Worm (Caenorhabditis elegans) whole organism, L4 larva: ENCODE data around the gene F36H1.12.
A peak's percentile ranks its signal among the peaks of the same experiment; 100 is the strongest.

Experiments used
- F26F4.8 ChIP-seq: fragments of 200-800 bp; sonication (Bioruptor generic); conservative IDR thresholded peaks from 2 replicates; pipeline ENCODE4 v1.3.6; 2022; ENCODE audit warnings: missing genetic modification characterization, missing compliant biosample characterization
- F44E2.7 ChIP-seq: fragments of 200-800 bp; sonication (Bioruptor generic); IDR thresholded peaks from 2 replicates; pipeline ENCODE4 v2.1.2; 2022; ENCODE audit warnings: missing genetic modification characterization, missing compliant biosample characterization
- T20F7.1 ChIP-seq: fragments of 200-800 bp; sonication (Bioruptor generic); optimal IDR thresholded peaks from 2 replicates; lab custom pipeline; 2018; ENCODE audit warnings: mild to moderate bottlenecking, missing genetic modification characterization, missing compliant biosample characterization
- T26A8.4 ChIP-seq: fragments of 200-800 bp; sonication (Bioruptor generic); IDR thresholded peaks from 2 replicates; pipeline ENCODE4 v1.3.6; 2022; ENCODE audit warnings: missing genetic modification characterization, missing compliant biosample characterization
- Y105C5A.15 ChIP-seq: fragments of 200-800 bp; sonication (Bioruptor generic); IDR thresholded peaks from 2 replicates; pipeline ENCODE4 v1.3.6; 2022; ENCODE audit warnings: missing genetic modification characterization, missing compliant biosample characterization
- Y48G9A.11 ChIP-seq: fragments of 200-800 bp; sonication (Bioruptor generic); IDR thresholded peaks from 2 replicates; pipeline ENCODE4 v1.3.6; 2022; ENCODE audit warnings: missing genetic modification reagents, missing genetic modification characterization, missing compliant biosample characterization
- Y75B8A.6 ChIP-seq: fragments of 200-800 bp; sonication (Bioruptor generic); IDR thresholded peaks from 2 replicates; pipeline ENCODE4 v1.3.6; 2022; ENCODE audit warnings: missing genetic modification reagents, missing genetic modification characterization, missing compliant biosample characterization
- ZK337.2 ChIP-seq: fragments of 200-800 bp; sonication (Bioruptor generic); IDR thresholded peaks from 2 replicates; pipeline ENCODE4 v1.3.6; 2022; ENCODE audit warnings: missing genetic modification reagents, missing genetic modification characterization, missing compliant biosample characterization
- ceh-28 ChIP-seq: fragments of 150-350 bp; optimal IDR thresholded peaks from 2 replicates; lab custom pipeline; 2014; ENCODE audit warnings: missing biosample characterization, missing genetic modification reagents, missing genetic modification characterization
- ceh-32 ChIP-seq: sonication (generic microtip); optimal IDR thresholded peaks from 2 replicates; lab custom pipeline; 2016; ENCODE audit warnings: mild to moderate bottlenecking, missing genetic modification characterization, missing compliant biosample characterization; ENCODE audit not compliant: poor library complexity
- ceh-44 ChIP-seq: fragments of 200-800 bp; sonication (Bioruptor generic); IDR thresholded peaks from 2 replicates; pipeline ENCODE4 v1.3.6; 2022; ENCODE audit warnings: missing genetic modification reagents, missing genetic modification characterization, missing compliant biosample characterization
- ces-1 ChIP-seq: fragments of 150-350 bp; sonication (generic microtip); optimal IDR thresholded peaks from 4 replicates; lab custom pipeline; 2014; ENCODE audit warnings: missing biosample characterization, missing genetic modification reagents, missing genetic modification characterization
- cey-2 ChIP-seq: sonication (generic microtip); optimal IDR thresholded peaks from 3 replicates; lab custom pipeline; 2017; ENCODE audit warnings: missing genetic modification characterization, mild to moderate bottlenecking, missing compliant biosample characterization, antibody characterized with exemption, borderline replicate concordance; ENCODE audit not compliant: insufficient read depth
- daf-16 ChIP-seq, 3 experiments: sonication (generic microtip); optimal IDR thresholded peaks; 2 replicates each; lab custom pipeline; 2016 to 2017; ENCODE audit warnings: missing genetic modification characterization in 3 of 3, missing genetic modification reagents in 3 of 3, mild to moderate bottlenecking in 2 of 3, missing compliant biosample characterization in 2 of 3, missing biosample characterization in 1 of 3, moderate library complexity in 1 of 3
- daf-8 ChIP-seq: fragments of 200-800 bp; sonication (Bioruptor generic); IDR thresholded peaks from 2 replicates; pipeline ENCODE4 v1.3.6; 2022; ENCODE audit warnings: missing genetic modification characterization, missing compliant biosample characterization
- dmd-6 ChIP-seq: fragments of 200-800 bp; sonication (Bioruptor generic); IDR thresholded peaks from 2 replicates; pipeline ENCODE4 v1.3.6; 2022; ENCODE audit warnings: missing genetic modification reagents, missing genetic modification characterization, missing compliant biosample characterization
- dmd-8 ChIP-seq: fragments of 200-800 bp; sonication (Bioruptor generic); IDR thresholded peaks from 2 replicates; pipeline ENCODE4 v1.3.6; 2022; ENCODE audit warnings: missing genetic modification characterization, missing compliant biosample characterization
- dmd-9 ChIP-seq: fragments of 200-800 bp; sonication (Bioruptor generic); IDR thresholded peaks from 2 replicates; pipeline ENCODE4 v1.3.6; 2022; ENCODE audit warnings: missing genetic modification reagents, missing genetic modification characterization, missing compliant biosample characterization
- egl-27 ChIP-seq: sonication (generic microtip); optimal IDR thresholded peaks from 3 replicates; lab custom pipeline; 2017; ENCODE audit warnings: missing biosample characterization, missing genetic modification reagents, missing genetic modification characterization
- fkh-10 ChIP-seq: fragments of 150-350 bp; optimal IDR thresholded peaks from 2 replicates; lab custom pipeline; 2014; ENCODE audit warnings: missing biosample characterization, missing genetic modification reagents, missing genetic modification characterization
- fos-1 ChIP-seq: fragments of 150-350 bp; optimal IDR thresholded peaks from 2 replicates; lab custom pipeline; 2014; ENCODE audit warnings: missing biosample characterization, missing genetic modification characterization
- hlh-11 ChIP-seq: fragments of 200-800 bp; sonication (Bioruptor generic); optimal IDR thresholded peaks from 2 replicates; lab custom pipeline; 2018; ENCODE audit warnings: mild to moderate bottlenecking, missing genetic modification characterization, missing compliant biosample characterization
- hlh-30 ChIP-seq: sonication (generic microtip); optimal IDR thresholded peaks from 2 replicates; lab custom pipeline; 2017; ENCODE audit warnings: antibody characterized with exemption, mild to moderate bottlenecking, missing genetic modification characterization, missing compliant biosample characterization; ENCODE audit not compliant: insufficient read depth
- jun-1 ChIP-seq: fragments of 150-350 bp; optimal IDR thresholded peaks from 2 replicates; lab custom pipeline; 2014; ENCODE audit warnings: missing biosample characterization, missing genetic modification reagents, missing genetic modification characterization
- lim-7 ChIP-seq: fragments of 200-800 bp; sonication (Bioruptor generic); IDR thresholded peaks from 2 replicates; pipeline ENCODE4 v1.3.6; 2022; ENCODE audit warnings: missing genetic modification characterization, missing compliant biosample characterization
- lin-39 ChIP-seq: fragments of 150-350 bp; optimal IDR thresholded peaks from 2 replicates; lab custom pipeline; 2014; ENCODE audit warnings: missing biosample characterization, missing genetic modification reagents, missing genetic modification characterization
- lir-3 ChIP-seq: sonication (generic microtip); optimal IDR thresholded peaks from 2 replicates; lab custom pipeline; 2016; ENCODE audit warnings: mild to moderate bottlenecking, missing genetic modification characterization, missing compliant biosample characterization
- lsy-2 ChIP-seq, 2 experiments: fragments of 150-350 bp in 1 of 2; sonication (generic microtip) in 1 of 2; optimal IDR thresholded peaks; 2 replicates each; lab custom pipeline; 2014 to 2017; ENCODE audit warnings: missing biosample characterization in 2 of 2, missing genetic modification characterization in 2 of 2
- madf-5 ChIP-seq, 2 experiments: fragments of 200-800 bp; sonication (Bioruptor generic); IDR thresholded peaks; 2 replicates each; pipeline ENCODE4 v1.3.6; 2022; ENCODE audit warnings: missing compliant biosample characterization in 2 of 2, missing genetic modification characterization in 2 of 2
- mdt-29 ChIP-seq: fragments of 200-800 bp; sonication (Bioruptor generic); IDR thresholded peaks from 2 replicates; pipeline ENCODE4 v1.3.6; 2022; ENCODE audit warnings: missing genetic modification reagents, missing genetic modification characterization, missing compliant biosample characterization
- mep-1 ChIP-seq: fragments of 150-350 bp; sonication (generic microtip); optimal IDR thresholded peaks from 3 replicates; lab custom pipeline; 2014; ENCODE audit warnings: missing biosample characterization, missing genetic modification characterization
- mes-2 ChIP-seq: sonication (generic microtip); optimal IDR thresholded peaks from 2 replicates; lab custom pipeline; 2016; ENCODE audit warnings: missing genotype, mild to moderate bottlenecking, missing genetic modification characterization, missing compliant biosample characterization; ENCODE audit not compliant: poor library complexity, severe bottlenecking
- mxl-2 ChIP-seq: fragments of 200-800 bp; sonication (Bioruptor generic); conservative IDR thresholded peaks from 2 replicates; pipeline ENCODE4 v1.3.6; 2022; ENCODE audit warnings: missing genetic modification reagents, missing genetic modification characterization, missing compliant biosample characterization
- nhr-11 ChIP-seq: fragments of 150-350 bp; optimal IDR thresholded peaks from 2 replicates; lab custom pipeline; 2014; ENCODE audit warnings: missing biosample characterization, missing genetic modification characterization
- nhr-237 ChIP-seq: sonication (generic microtip); optimal IDR thresholded peaks from 2 replicates; lab custom pipeline; 2017; ENCODE audit warnings: missing biosample characterization, missing genetic modification characterization
- nhr-25 ChIP-seq: sonication (generic microtip); optimal IDR thresholded peaks from 2 replicates; lab custom pipeline; 2017; ENCODE audit warnings: missing genetic modification characterization, mild to moderate bottlenecking, missing compliant biosample characterization, antibody characterized with exemption, moderate library complexity, borderline replicate concordance; ENCODE audit not compliant: insufficient read depth
- nhr-28 ChIP-seq: fragments of 150-350 bp; optimal IDR thresholded peaks from 2 replicates; lab custom pipeline; 2014; ENCODE audit warnings: missing biosample characterization, missing genetic modification characterization
- nhr-42 ChIP-seq: fragments of 200-800 bp; sonication (Bioruptor generic); IDR thresholded peaks from 2 replicates; pipeline ENCODE4 v1.3.6; 2022; ENCODE audit warnings: missing genetic modification characterization, missing compliant biosample characterization
- pha-4 ChIP-seq, 2 experiments: fragments of 150-350 bp in 1 of 2; fragments of 200-800 bp in 1 of 2; sonication (Bioruptor generic) in 1 of 2; IDR thresholded peaks in 1 of 2; optimal IDR thresholded peaks in 1 of 2; 2 replicates each; pipeline versions ENCODE4 v1.3.6 to Lab custom; 2014 to 2022; ENCODE audit warnings: missing genetic modification characterization in 2 of 2, missing genetic modification reagents in 2 of 2, missing biosample characterization in 1 of 2, missing compliant biosample characterization in 1 of 2
- saeg-2 ChIP-seq: fragments of 200-800 bp; sonication (Bioruptor generic); IDR thresholded peaks from 2 replicates; pipeline ENCODE4 v1.3.6; 2022; ENCODE audit warnings: missing genetic modification reagents, missing genetic modification characterization, missing compliant biosample characterization
- sdz-12 ChIP-seq: fragments of 200-800 bp; sonication (Bioruptor generic); optimal IDR thresholded peaks from 2 replicates; lab custom pipeline; 2018; ENCODE audit warnings: mild to moderate bottlenecking, missing genetic modification characterization, missing compliant biosample characterization
- snpc-1.2 ChIP-seq: fragments of 200-800 bp; sonication (Bioruptor generic); IDR thresholded peaks from 2 replicates; pipeline ENCODE4 v1.3.6; 2022; ENCODE audit warnings: missing genetic modification reagents, missing genetic modification characterization, missing compliant biosample characterization
- spr-1 ChIP-seq: sonication (generic microtip); optimal IDR thresholded peaks from 2 replicates; lab custom pipeline; 2016; ENCODE audit warnings: mild to moderate bottlenecking, missing genetic modification characterization, missing compliant biosample characterization
- tra-1 ChIP-seq: fragments of 200-800 bp; sonication (Bioruptor generic); IDR thresholded peaks from 2 replicates; pipeline ENCODE4 v1.3.6; 2022; ENCODE audit warnings: missing genetic modification reagents, missing genetic modification characterization, missing compliant biosample characterization
- unc-39 ChIP-seq: sonication (generic microtip); optimal IDR thresholded peaks from 2 replicates; lab custom pipeline; 2017; ENCODE audit warnings: missing biosample characterization, missing genetic modification characterization
- unc-62 ChIP-seq, 3 experiments: fragments of 150-350 bp in 1 of 3; sonication (generic microtip); optimal IDR thresholded peaks in 2 of 3; peaks in 1 of 3; 1 replicate in 1 of 3; 2 replicates in 2 of 3; lab custom pipeline; 2014 to 2017; ENCODE audit warnings: missing biosample characterization in 3 of 3, missing genetic modification characterization in 3 of 3, missing genetic modification reagents in 3 of 3, missing genotype in 1 of 3
- zfp-3 ChIP-seq: fragments of 200-800 bp; sonication (Bioruptor generic); conservative IDR thresholded peaks from 2 replicates; pipeline ENCODE4 v1.3.6; 2022; ENCODE audit warnings: missing genetic modification reagents, missing genetic modification characterization, missing compliant biosample characterization
- ztf-7 ChIP-seq: fragments of 150-350 bp; optimal IDR thresholded peaks from 2 replicates; lab custom pipeline; 2014; ENCODE audit warnings: missing biosample characterization, missing genetic modification characterization

Gene F36H1.12

ce11 chrIV:11082789-11083235 is 29.3 kb upstream of the F36H1.12 start (continued):
- TF ChIP-seq pha-4 (GFP tag; IDR thresholded peaks at IDR 0.05; lab: Robert Waterston, UW), result peak; percentile 82
- no peak for TF ChIP-seq pha-4 (tag; optimal IDR thresholded peaks at IDR 0.05; lab: Kevin White, UChicago)
- no peak for TF ChIP-seq saeg-2 (GFP tag; lab: Robert Waterston, UW)
- no peak for TF ChIP-seq dmd-9
- peak; percentile 68 for TF ChIP-seq ceh-32 (tag; lab: Kevin White, UChicago)
- TF ChIP-seq unc-62 (GFP tag; optimal IDR thresholded peaks at IDR 0.05 in 1 of 2; lab: Kevin White, UChicago), result peak; percentile 21 to 100
- TF ChIP-seq unc-62 (tag; optimal IDR thresholded peaks at IDR 0.05; lab: Kevin White, UChicago), result no peak
- TF ChIP-seq daf-8 (GFP tag; lab: Robert Waterston, UW), result no peak
- TF ChIP-seq mes-2, result peak; percentile 67
- TF ChIP-seq mdt-29 (GFP tag; lab: Robert Waterston, UW), result peak; percentile 76; the same call in 1 of the 2 replicates
- peak; percentile 92 for TF ChIP-seq nhr-25 (tag; lab: Kevin White, UChicago)
- peak; percentile 89 for TF ChIP-seq T26A8.4 (GFP tag; lab: Robert Waterston, UW)
- no peak for TF ChIP-seq cey-2 (tag; lab: Kevin White, UChicago)
- TF ChIP-seq T20F7.1 (GFP tag; lab: Kevin White, UChicago), result peak; percentile 81
- TF ChIP-seq jun-1, result peak; percentile 42
- peak; percentile 96 for TF ChIP-seq nhr-11 (tag; lab: Kevin White, UChicago)
- peak; percentile 97 for TF ChIP-seq hlh-11
- TF ChIP-seq spr-1 (tag; lab: Kevin White, UChicago), result peak; percentile 92
- peak; percentile 51 to 71 for TF ChIP-seq daf-16 (GFP tag; optimal IDR thresholded peaks at IDR 0.05; lab: Kevin White, UChicago)
- TF ChIP-seq daf-16 (tag; optimal IDR thresholded peaks at IDR 0.05; lab: Kevin White, UChicago), result peak; percentile 74
- TF ChIP-seq snpc-1.2 (GFP tag; lab: Robert Waterston, UW), result peak; percentile 38; the same call in 1 of the 2 replicates
- no peak for TF ChIP-seq F26F4.8 (GFP tag; lab: Robert Waterston, UW)
- TF ChIP-seq hlh-30 (tag; lab: Kevin White, UChicago), result peak; percentile 99
- TF ChIP-seq lin-39 (tag; lab: Kevin White, UChicago), result no peak
- no peak for TF ChIP-seq fos-1 (tag; lab: Kevin White, UChicago)
- peak; percentile 90 for TF ChIP-seq ceh-28 (tag; lab: Kevin White, UChicago)
- TF ChIP-seq fkh-10 (GFP tag; lab: Kevin White, UChicago), result peak; percentile 87
- peak; percentile 38 for TF ChIP-seq nhr-237
- no peak for TF ChIP-seq madf-5 (GFP tag; IDR thresholded peaks at IDR 0.05; lab: Robert Waterston, UW)
- TF ChIP-seq unc-39 (tag; lab: Kevin White, UChicago), result peak; percentile 48
- peak; percentile 86 to 93 for TF ChIP-seq lsy-2 (tag; optimal IDR thresholded peaks at IDR 0.05; lab: Kevin White, UChicago)
- no peak for TF ChIP-seq Y105C5A.15
- TF ChIP-seq egl-27 (tag; lab: Kevin White, UChicago), result no peak
- TF ChIP-seq F44E2.7 (GFP tag; lab: Robert Waterston, UW), result 0 out of 2 replicates have a peak, but pooled peaks have one; percentile 10
- no peak for TF ChIP-seq Y75B8A.6 (GFP tag; lab: Robert Waterston, UW)
- TF ChIP-seq ceh-44, result 0 out of 2 replicates have a peak, but pooled peaks have one; percentile 24
- peak; percentile 81 for TF ChIP-seq ces-1
- peak; percentile 88 for TF ChIP-seq nhr-28 (tag; lab: Kevin White, UChicago)
- 0 out of 2 replicates have a peak, but pooled peaks have one; percentile 20 for TF ChIP-seq dmd-8
- peak; percentile 30 for TF ChIP-seq lir-3 (tag; lab: Kevin White, UChicago)
- no peak for TF ChIP-seq mxl-2 (GFP tag; lab: Robert Waterston, UW)
- TF ChIP-seq dmd-6 (GFP tag; lab: Robert Waterston, UW), result peak; percentile 84
- TF ChIP-seq zfp-3 (GFP tag; lab: Robert Waterston, UW), result 0 out of 2 replicates have a peak, but pooled peaks have one; percentile 23
- TF ChIP-seq Y48G9A.11, result no peak
- peak; percentile 63; the same call in 1 of the 2 replicates for TF ChIP-seq lim-7
- peak; percentile 76 for TF ChIP-seq tra-1 (GFP tag; lab: Robert Waterston, UW)
- TF ChIP-seq sdz-12 (GFP tag; lab: Kevin White, UChicago), result peak; percentile 67
- TF ChIP-seq ztf-7, result peak; percentile 82
- peak; percentile 96 for TF ChIP-seq mep-1
- TF ChIP-seq nhr-42, result peak; percentile 89
- no peak for TF ChIP-seq ZK337.2 (GFP tag; lab: Robert Waterston, UW)
